Worm (Caenorhabditis elegans): Measurements from ENCODE around the gene fipr-13.

Gene fipr-13

ce11 chrV:10090461-10090860, 26.1 kb downstream of the fipr-13 start, which contains the start of gene R04B5.7:
R04B5.7 (minus strand) TSS chrV:10090561.
- no peak for TF ChIP-seq ahr-1 (tag; optimal IDR thresholded peaks at IDR 0.05)
- TF ChIP-seq ceh-30 (tag; optimal IDR thresholded peaks at IDR 0.05) = no peak
- TF ChIP-seq rnt-1 (tag; optimal IDR thresholded peaks at IDR 0.05) = no peak
- no peak for TF ChIP-seq hlh-8 (tag; optimal IDR thresholded peaks at IDR 0.05)
- TF ChIP-seq zip-5 (tag; optimal IDR thresholded peaks at IDR 0.05) = no peak

- TF ChIP-seq lim-6 (tag; optimal IDR thresholded peaks at IDR 0.05) = no peak
- TF ChIP-seq ceh-22 (tag; optimal IDR thresholded peaks at IDR 0.05) = no peak
- no peak for TF ChIP-seq tbx-7 (tag; optimal IDR thresholded peaks at IDR 0.05)
- no peak for TF ChIP-seq ceh-9 (tag; optimal IDR thresholded peaks at IDR 0.05)
Measured at ce11 chrV:10091152-10091551, 26.8 kb downstream of the fipr-13 start, which contains the start of gene R04B5.11. R04B5.11 (minus strand) TSS chrV:10091252.

ce11 chrV:10094374-10094773, 30.1 kb downstream of the fipr-13 start, which contains the start of gene srd-49:
srd-49 (plus strand) TSS chrV:10094674.
- TF ChIP-seq zip-5 (tag; optimal IDR thresholded peaks at IDR 0.05) = no peak
- no peak for TF ChIP-seq C08G9.2 (tag; optimal IDR thresholded peaks at IDR 0.05)
- no peak for TF ChIP-seq fkh-10 (GFP tag; optimal IDR thresholded peaks at IDR 0.05)
- TF ChIP-seq hlh-8 (tag; optimal IDR thresholded peaks at IDR 0.05) = no peak
- TF ChIP-seq ceh-6 (GFP tag; optimal IDR thresholded peaks at IDR 0.05) = no peak
- TF ChIP-seq nhr-232 (tag; optimal IDR thresholded peaks at IDR 0.05) = no peak
- no peak for TF ChIP-seq ztf-16 (tag; optimal IDR thresholded peaks at IDR 0.05)
- no peak for TF ChIP-seq nfya-1 (tag; optimal IDR thresholded peaks at IDR 0.05)
- no peak for TF ChIP-seq ceh-2 (tag; optimal IDR thresholded peaks at IDR 0.05)

ce11 chrV:10096932-10097331, 32.6 kb downstream of the fipr-13 start:
- peak; percentile 17 for TF ChIP-seq elt-2 (tag; optimal IDR thresholded peaks at IDR 0.05)
- no peak for TF ChIP-seq C08G9.2 (tag; optimal IDR thresholded peaks at IDR 0.05)

- TF ChIP-seq pat-9 (tag; optimal IDR thresholded peaks at IDR 0.05) (no peak), pros-1 (tag; optimal IDR thresholded peaks at IDR 0.05) (no peak), ceh-18 (tag; optimal IDR thresholded peaks at IDR 0.05) (no peak), che-1 (tag; optimal IDR thresholded peaks at IDR 0.05) (no peak), F13H6.1 (tag; optimal IDR thresholded peaks at IDR 0.05) (no peak), sox-2 (GFP tag; IDR thresholded peaks at IDR 0.05) (no peak), ceh-45 (GFP tag; IDR thresholded peaks at IDR 0.05) (no peak), ceh-24 (tag; optimal IDR thresholded peaks at IDR 0.05) (no peak), pha-4 (tag; optimal IDR thresholded peaks at IDR 0.05) (no peak), C38D4.7 (GFP tag; optimal IDR thresholded peaks at IDR 0.05) (no peak), zip-5 (tag; optimal IDR thresholded peaks at IDR 0.05) (no peak), ceh-22 (tag; optimal IDR thresholded peaks at IDR 0.05) (no peak), pax-1 (tag; optimal IDR thresholded peaks at IDR 0.05) (no peak), K02D7.2 (tag; optimal IDR thresholded peaks at IDR 0.05) (no peak), ceh-34 (tag; optimal IDR thresholded peaks at IDR 0.05) (no peak), npax-4 (tag; optimal IDR thresholded peaks at IDR 0.05) (no peak), pqm-1 (tag; optimal IDR thresholded peaks at IDR 0.05) (no peak)
Measured at ce11 chrV:10098429-10098828, 34.1 kb downstream of the fipr-13 start, which contains the start of gene ugt-47. ugt-47 (minus strand) TSS chrV:10098597.

- TF ChIP-seq ceh-45 (GFP tag; IDR thresholded peaks at IDR 0.05) (no peak), Y22D7AL.16 (tag; optimal IDR thresholded peaks at IDR 0.05) (no peak), hlh-8 (tag; optimal IDR thresholded peaks at IDR 0.05) (no peak), ttx-3 (tag; optimal IDR thresholded peaks at IDR 0.05) (no peak), nfya-1 (tag; optimal IDR thresholded peaks at IDR 0.05) (no peak), pros-1 (tag; optimal IDR thresholded peaks at IDR 0.05) (no peak), ceh-34 (tag; optimal IDR thresholded peaks at IDR 0.05) (no peak), mec-3 (tag; optimal IDR thresholded peaks at IDR 0.05; ENCODE audit: borderline replicate concordance) (no peak)
Measured at ce11 chrV:10101916-10102315, 37.6 kb downstream of the fipr-13 start, which contains the start of gene C08B6.14. C08B6.14 (minus strand) TSS chrV:10102016.
